Worm (Caenorhabditis elegans) whole organism, early embryonic: ENCODE data around the gene Y22D7AL.11.

Experiments
- aly-1 ChIP-seq: sonication (generic microtip); optimal IDR thresholded peaks from 2 replicates; lab custom pipeline; 2016; ENCODE audit warnings: missing genetic modification characterization, missing compliant biosample characterization
- ama-1 ChIP-seq: fragments of 150-350 bp; optimal IDR thresholded peaks from 2 replicates; lab custom pipeline; 2014
- flt-1 ChIP-seq: fragments of 200-800 bp; sonication (Bioruptor generic); IDR thresholded peaks from 2 replicates; pipeline ENCODE4 v1.3.6; 2022; ENCODE audit warnings: missing genetic modification characterization, missing compliant biosample characterization
- pes-1 ChIP-seq: fragments of 200-800 bp; sonication (Bioruptor generic); IDR thresholded peaks from 2 replicates; pipeline ENCODE4 v1.3.6; 2022; ENCODE audit warnings: missing genetic modification reagents, missing genetic modification characterization, missing compliant biosample characterization

DNA sequence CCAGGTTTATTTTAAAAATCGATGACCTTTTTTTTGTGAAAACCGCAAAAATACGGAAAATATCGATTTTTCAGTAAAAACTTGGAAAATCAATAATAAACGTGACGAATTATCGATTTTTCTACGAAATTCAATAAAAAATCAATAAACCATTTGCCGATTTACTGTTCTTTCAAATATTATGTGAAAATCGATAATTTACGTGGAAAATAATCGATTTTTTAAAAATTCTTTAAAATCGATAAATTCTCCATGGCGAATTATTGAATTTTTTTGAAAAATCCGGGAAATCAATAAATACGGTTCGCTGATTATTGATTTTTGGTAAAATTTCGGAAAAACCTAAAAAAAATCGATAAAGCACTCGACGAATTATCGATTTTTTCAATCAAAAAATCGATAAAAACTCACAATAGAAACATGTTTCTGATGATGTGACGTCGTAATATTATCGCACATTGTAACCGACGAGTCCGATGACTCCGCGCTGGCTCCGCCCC is 49.9 kb downstream of the Y22D7AL.11 start:
- no peak for TF ChIP-seq ama-1
- TF ChIP-seq flt-1 (GFP tag; lab: Robert Waterston, UW) = no peak
- TF ChIP-seq aly-1 = no peak
- TF ChIP-seq pes-1 = no peak
